Fruit fly (Drosophila melanogaster) whole organism, wandering third instar larva: ENCODE data around the gene Polr2F.

Experiments used
- Abd-B ChIP-seq: fragments of >200 bp; optimal IDR thresholded peaks from 2 replicates; lab custom pipeline; 2017; ENCODE audit warnings: missing biosample characterization, missing genetic modification characterization
- CG32264 ChIP-seq: fragments of 200-800 bp; sonication (Bioruptor generic); optimal IDR thresholded peaks from 2 replicates; lab custom pipeline; 2016; ENCODE audit warnings: missing biosample characterization, missing genetic modification characterization
- Dfd ChIP-seq: fragments of >200 bp; optimal IDR thresholded peaks from 2 replicates; lab custom pipeline; 2017; ENCODE audit warnings: missing biosample characterization, missing genetic modification characterization
- GATAd ChIP-seq: sonication (Bioruptor generic); optimal IDR thresholded peaks from 2 replicates; lab custom pipeline; 2016; ENCODE audit warnings: missing biosample characterization, missing genetic modification characterization
- HLH106 ChIP-seq: fragments of 200-800 bp; optimal IDR thresholded peaks from 3 replicates; lab custom pipeline; 2019; ENCODE audit warnings: missing biosample characterization, mild to moderate bottlenecking, missing genetic modification characterization, moderate library complexity
- Hnf4 ChIP-seq: fragments of 200-800 bp; sonication (Bioruptor generic); optimal IDR thresholded peaks from 2 replicates; lab custom pipeline; 2016; ENCODE audit warnings: missing biosample characterization, mild to moderate bottlenecking, missing genetic modification characterization
- Hr78 ChIP-seq: fragments of >200 bp; optimal IDR thresholded peaks from 2 replicates; lab custom pipeline; 2017; ENCODE audit warnings: missing biosample characterization, missing genetic modification characterization
- Hr83 ChIP-seq: fragments of 200-300 bp; sonication (Bioruptor generic); optimal IDR thresholded peaks from 2 replicates; lab custom pipeline; 2016; ENCODE audit warnings: missing biosample characterization, mild to moderate bottlenecking, missing genetic modification characterization, moderate library complexity; ENCODE audit not compliant: poor library complexity, severe bottlenecking
- Jra ChIP-seq: sonication (Bioruptor generic); optimal IDR thresholded peaks from 2 replicates; lab custom pipeline; 2016; ENCODE audit warnings: missing biosample characterization, missing genetic modification characterization
- Myc ChIP-seq: fragments of >200 bp; optimal IDR thresholded peaks from 2 replicates; lab custom pipeline; 2017
- N ChIP-seq: fragments of >200 bp; optimal IDR thresholded peaks from 2 replicates; lab custom pipeline; 2018; ENCODE audit warnings: missing biosample characterization, missing external identifiers, missing genetic modification characterization
- OdsH ChIP-seq: fragments of 200-800 bp; sonication (Bioruptor generic); optimal IDR thresholded peaks from 2 replicates; lab custom pipeline; 2016; ENCODE audit warnings: missing biosample characterization, mild to moderate bottlenecking, missing genetic modification characterization
- Rel ChIP-seq, 2 experiments: fragments of 200-800 bp; sonication (Bioruptor generic) in 1 of 2; optimal IDR thresholded peaks; 2 replicates in 1 of 2; 3 replicates in 1 of 2; lab custom pipeline; 2016 to 2019; ENCODE audit warnings: mild to moderate bottlenecking in 2 of 2, missing biosample characterization in 2 of 2, missing genetic modification characterization in 2 of 2, moderate library complexity in 1 of 2
- Sp1 ChIP-seq: fragments of 200-800 bp; sonication (Bioruptor generic); optimal IDR thresholded peaks from 3 replicates; lab custom pipeline; 2019; ENCODE audit warnings: missing biosample characterization, mild to moderate bottlenecking, missing genetic modification characterization, moderate library complexity
- Vsx2 ChIP-seq: fragments of 200-300, 225-300 bp; sonication (Bioruptor generic); optimal IDR thresholded peaks from 2 replicates; lab custom pipeline; 2018; ENCODE audit warnings: missing biosample characterization, missing genetic modification characterization; ENCODE audit not compliant: partially characterized antibody
- brk ChIP-seq: fragments of 200-800 bp; sonication (Bioruptor generic); optimal IDR thresholded peaks from 2 replicates; lab custom pipeline; 2016; ENCODE audit warnings: missing biosample characterization, mild to moderate bottlenecking, missing genetic modification characterization
- dl ChIP-seq, 2 experiments: fragments of 175-275, 200-275 bp in 1 of 2; fragments of 200-275 bp in 1 of 2; sonication (Bioruptor generic); optimal IDR thresholded peaks; lab custom pipeline; 2018; ENCODE audit warnings: mild to moderate bottlenecking in 2 of 2, missing biosample characterization in 2 of 2, missing genetic modification characterization in 2 of 2, moderate library complexity in 2 of 2; ENCODE audit not compliant: partially characterized antibody in 2 of 2, insufficient read depth in 1 of 2
- dmrt93B ChIP-seq: fragments of 200-800 bp; sonication (Bioruptor generic); optimal IDR thresholded peaks from 2 replicates; lab custom pipeline; 2018; ENCODE audit warnings: missing biosample characterization, mild to moderate bottlenecking, missing genetic modification characterization
- dsf ChIP-seq: sonication (Bioruptor generic); optimal IDR thresholded peaks from 2 replicates; lab custom pipeline; 2016; ENCODE audit warnings: missing biosample characterization, missing genetic modification characterization, borderline replicate concordance
- ey ChIP-seq: fragments of 200-800 bp; sonication (Bioruptor generic); optimal IDR thresholded peaks from 2 replicates; lab custom pipeline; 2016; ENCODE audit warnings: missing biosample characterization, missing genetic modification characterization
- foxo ChIP-seq, 2 experiments: fragments of 200-800 bp; sonication (Bioruptor generic); optimal IDR thresholded peaks; 2 replicates in 1 of 2; 3 replicates in 1 of 2; lab custom pipeline; 2016 to 2017; ENCODE audit warnings: missing biosample characterization in 2 of 2, missing genetic modification characterization in 2 of 2
- fru ChIP-seq: fragments of 200-800 bp; sonication (Bioruptor generic); optimal IDR thresholded peaks from 3 replicates; lab custom pipeline; 2016; ENCODE audit warnings: missing biosample characterization, mild to moderate bottlenecking, missing genetic modification characterization
- h ChIP-seq: fragments of 200-800 bp; sonication (Bioruptor generic); optimal IDR thresholded peaks from 3 replicates; lab custom pipeline; 2016; ENCODE audit warnings: missing biosample characterization, mild to moderate bottlenecking, missing genetic modification characterization
- jim ChIP-seq: fragments of 175-275, 200-325 bp; sonication (Bioruptor generic); optimal IDR thresholded peaks from 2 replicates; lab custom pipeline; 2016; ENCODE audit warnings: missing biosample characterization, mild to moderate bottlenecking, missing genetic modification characterization
- psq ChIP-seq: fragments of 200-800 bp; sonication (Bioruptor generic); optimal IDR thresholded peaks from 3 replicates; lab custom pipeline; 2017; ENCODE audit warnings: missing biosample characterization, mild to moderate bottlenecking, missing genetic modification characterization, moderate library complexity
- rgr ChIP-seq: fragments of 200-800 bp; sonication (Bioruptor generic); optimal IDR thresholded peaks from 3 replicates; lab custom pipeline; 2016; ENCODE audit warnings: missing biosample characterization, mild to moderate bottlenecking, missing genetic modification characterization
- sage ChIP-seq: fragments of 200-800 bp; sonication (Bioruptor generic); optimal IDR thresholded peaks from 2 replicates; lab custom pipeline; 2016; ENCODE audit warnings: missing biosample characterization, mild to moderate bottlenecking, missing genetic modification characterization
- sv ChIP-seq: fragments of 200-800 bp; sonication (Bioruptor generic); optimal IDR thresholded peaks from 3 replicates; lab custom pipeline; 2016; ENCODE audit warnings: missing biosample characterization, missing genetic modification characterization
- tai ChIP-seq: sonication (Bioruptor generic); optimal IDR thresholded peaks from 2 replicates; lab custom pipeline; 2016; ENCODE audit warnings: missing biosample characterization, missing genetic modification characterization
- usp ChIP-seq: fragments of >200 bp; optimal IDR thresholded peaks from 2 replicates; lab custom pipeline; 2017; ENCODE audit warnings: missing biosample characterization, missing genetic modification characterization
- woc ChIP-seq: sonication (Bioruptor generic); optimal IDR thresholded peaks from 2 replicates; lab custom pipeline; 2016; ENCODE audit warnings: missing biosample characterization, mild to moderate bottlenecking, missing genetic modification characterization

Gene Polr2F

DNA sequence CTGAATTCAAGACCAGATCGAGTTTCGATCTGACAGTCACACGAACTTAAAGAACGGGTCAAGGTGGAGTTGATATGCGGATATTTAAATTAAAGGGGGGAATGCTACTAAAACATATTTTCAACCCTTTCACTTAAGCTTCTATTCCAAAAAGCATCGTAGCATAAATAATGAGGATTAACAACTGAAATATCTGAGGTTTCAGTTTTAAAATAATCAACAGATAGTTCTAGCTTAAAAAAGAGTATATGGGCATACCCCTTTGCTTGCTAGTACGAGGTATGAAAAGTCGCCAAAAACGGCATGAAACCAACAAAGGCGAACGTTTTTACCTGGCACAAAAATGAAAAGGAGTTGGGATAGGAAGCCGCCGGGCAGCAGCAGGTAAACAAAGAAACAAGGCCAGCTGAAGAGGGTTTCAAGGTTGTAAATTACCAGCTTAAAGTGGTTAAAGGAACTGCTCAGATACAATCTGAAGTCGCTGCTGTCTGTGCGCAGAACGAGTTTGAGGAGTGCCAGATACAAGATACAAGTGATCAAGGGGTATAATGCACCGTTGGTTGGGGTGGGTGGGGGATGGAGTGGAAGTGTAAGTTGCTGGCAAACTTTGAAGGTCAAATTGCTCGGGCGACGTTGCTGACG lies 39.7 kb upstream of the Polr2F start (continued):
- peak; percentile 75 for TF ChIP-seq h (GFP tag; lab: Kevin White, UChicago)
- peak; percentile 75 for TF ChIP-seq ey
- no peak for TF ChIP-seq sage (GFP tag; lab: Kevin White, UChicago)
- TF ChIP-seq Hr83 (GFP tag; lab: Kevin White, UChicago), result no peak
- no peak for TF ChIP-seq GATAd (GFP tag; lab: Kevin White, UChicago)
- no peak for TF ChIP-seq Vsx2 (GFP tag; lab: Kevin White, UChicago)

DNA sequence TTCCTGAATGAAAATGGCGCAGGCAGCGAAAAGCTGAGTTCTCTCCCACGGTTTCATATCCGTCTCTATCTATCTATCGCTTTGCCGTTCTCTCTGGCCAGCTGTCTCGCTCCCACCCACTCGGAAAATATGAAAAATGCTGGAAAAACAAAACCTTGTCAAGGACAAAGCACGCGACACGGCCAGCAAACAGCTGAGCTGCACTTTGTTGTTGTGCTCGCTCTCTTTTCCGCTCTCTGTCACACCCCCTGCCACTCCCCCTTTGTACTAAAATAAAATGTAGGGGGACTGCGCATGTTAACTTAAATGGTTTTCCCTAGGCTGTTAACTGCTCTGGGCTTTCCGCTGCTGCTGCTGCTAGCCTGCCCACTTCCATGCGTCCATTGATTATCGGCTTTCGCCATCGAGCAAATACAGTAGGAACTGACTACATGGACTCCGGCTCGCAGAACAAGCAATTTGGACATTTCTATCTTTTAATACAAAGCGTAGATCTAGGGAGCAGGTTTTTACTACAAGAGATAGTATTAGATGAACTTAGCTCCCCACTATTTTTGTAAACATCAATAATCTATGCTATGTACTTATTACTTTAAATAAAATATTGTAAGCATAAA lies 24.8 kb upstream of the Polr2F start:
- TF ChIP-seq psq (GFP tag; lab: Kevin White, UChicago), result no peak
- no peak for TF ChIP-seq brk
- TF ChIP-seq h (GFP tag; lab: Kevin White, UChicago), result no peak
- TF ChIP-seq Sp1 (GFP tag; lab: Kevin White, UChicago), result no peak
- TF ChIP-seq rgr (GFP tag; lab: Kevin White, UChicago), result no peak
- TF ChIP-seq Jra, result no peak
- no peak for TF ChIP-seq N (GFP tag; lab: Kevin White, UChicago)
- no peak for TF ChIP-seq woc (GFP tag; lab: Kevin White, UChicago)

DNA sequence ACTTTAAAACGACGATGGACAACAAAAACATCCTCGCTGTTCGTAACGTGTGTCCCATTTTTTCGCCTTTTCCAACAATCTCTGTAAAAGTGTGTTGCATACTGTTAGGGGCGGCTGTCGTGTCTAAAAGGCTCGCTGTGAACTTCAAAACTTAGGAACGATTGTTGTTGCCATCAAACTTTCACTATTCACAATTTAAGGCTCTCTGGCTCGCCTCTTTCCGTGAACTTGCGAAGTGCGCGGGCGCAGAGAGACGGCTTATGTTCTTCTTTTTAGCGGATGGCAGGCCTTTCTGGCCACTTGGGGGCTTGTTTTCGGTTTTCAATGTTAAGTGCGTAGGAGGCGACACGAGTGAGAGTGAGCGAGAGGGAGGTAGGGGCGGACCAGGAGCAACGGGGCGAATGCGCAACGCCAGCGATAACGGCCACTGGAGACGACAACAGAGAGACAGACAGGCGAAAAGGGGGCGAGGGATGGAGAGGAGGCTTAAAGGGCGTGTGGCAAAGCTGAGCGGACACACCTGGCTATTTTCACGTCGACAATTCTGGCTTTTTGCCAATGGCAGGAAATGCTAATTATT lies 21.1 kb upstream of the Polr2F start, which contains the start of gene mtd:
mtd (minus strand) TSS at position 51 of the 580 bp plus-strand sequence.
- TF ChIP-seq ey (no peak), Hr78 (GFP tag; lab: Kevin White, UChicago) (no peak), foxo (GFP tag; optimal IDR thresholded peaks at IDR 0.05; lab: Kevin White, UChicago) (no peak), sv (GFP tag; lab: Kevin White, UChicago) (no peak), Sp1 (GFP tag; lab: Kevin White, UChicago) (no peak), tai (GFP tag; lab: Kevin White, UChicago) (no peak), HLH106 (tag; lab: Kevin White, UChicago) (no peak), Dfd (GFP tag; lab: Kevin White, UChicago) (no peak), Abd-B (no peak), dl (GFP tag; optimal IDR thresholded peaks at IDR 0.05; lab: Kevin White, UChicago; ENCODE audit: insufficient read depth in 1 of 2, partially characterized antibody in 2 of 2) (no peak), usp (GFP tag; lab: Kevin White, UChicago) (no peak), rgr (GFP tag; lab: Kevin White, UChicago) (no peak), Hr83 (GFP tag; lab: Kevin White, UChicago) (no peak), GATAd (GFP tag; lab: Kevin White, UChicago) (no peak), h (GFP tag; lab: Kevin White, UChicago) (no peak), jim (no peak), Myc (no peak), CG32264 (no peak), N (GFP tag; lab: Kevin White, UChicago) (no peak)

DNA sequence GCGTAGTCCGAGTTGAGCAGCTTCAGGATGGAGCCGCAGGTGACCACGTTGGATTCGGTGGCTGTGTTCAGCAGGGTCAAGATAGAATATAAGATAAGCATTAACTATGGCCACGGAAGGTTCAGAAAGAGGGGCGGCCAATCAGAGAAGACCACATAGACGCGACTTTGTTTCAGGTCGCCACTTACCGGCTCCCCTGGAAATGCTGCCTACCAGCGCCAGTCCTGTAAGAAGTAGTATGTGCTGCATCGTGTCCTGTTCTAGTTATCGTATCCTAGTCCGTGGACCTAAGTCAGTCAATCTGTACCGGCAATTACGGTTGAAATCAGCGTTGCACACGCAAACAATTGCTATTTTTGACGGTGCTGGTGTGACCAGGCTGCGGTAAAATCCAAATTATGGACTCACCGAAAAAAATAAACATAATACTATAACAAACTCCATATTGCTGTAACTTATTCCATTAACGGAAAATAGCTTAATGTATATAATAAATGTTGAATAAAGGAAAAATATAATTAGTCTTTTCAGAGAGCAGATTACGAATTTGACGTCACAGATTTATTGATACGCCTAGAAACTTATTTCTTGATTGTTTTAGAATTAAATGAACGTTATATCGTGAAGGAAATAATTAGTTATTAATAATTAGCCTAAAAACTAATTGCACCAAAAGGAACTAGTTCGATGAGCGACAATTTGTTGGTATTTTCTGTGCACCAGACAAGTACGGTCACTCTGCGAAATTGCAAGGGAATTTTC lies 17.0 kb upstream of the Polr2F start, which contains the start of the genes CG11999 and CG1161:
CG11999 (minus strand) TSS at position 375 of the 762 bp plus-strand sequence.
CG1161 (plus strand) TSS at position 720 of the 762 bp plus-strand sequence.
- TF ChIP-seq Dfd (GFP tag; lab: Kevin White, UChicago) (no peak), fru (peak; percentile 11), Rel (GFP tag; optimal IDR thresholded peaks at IDR 0.05; lab: Kevin White, UChicago) (no peak), Rel (tag; optimal IDR thresholded peaks at IDR 0.05; lab: Kevin White, UChicago) (peak; percentile 77), woc (GFP tag; lab: Kevin White, UChicago) (peak; percentile 49), Vsx2 (GFP tag; lab: Kevin White, UChicago) (peak; percentile 69), h (GFP tag; lab: Kevin White, UChicago) (peak; percentile 6), OdsH (GFP tag; lab: Kevin White, UChicago) (peak; percentile 12), dsf (GFP tag; lab: Kevin White, UChicago) (no peak), foxo (GFP tag; optimal IDR thresholded peaks at IDR 0.05; lab: Kevin White, UChicago) (peak in 1 of 2 experiments; percentile 33), rgr (GFP tag; lab: Kevin White, UChicago) (peak; percentile 16), dmrt93B (GFP tag; lab: Kevin White, UChicago) (no peak), Jra (no peak), Hnf4 (no peak)
- TF ChIP-seq, all 38 proteins: peak for 8
